Worm (Caenorhabditis elegans) whole organism, L2 larva: ENCODE results near the gene F44A2.7.
A peak's percentile ranks its signal among the peaks of the same experiment; 100 is the strongest.

ENCODE experiments used
- C34F6.9 ChIP-seq: fragments of 150-350 bp; optimal IDR thresholded peaks from 2 replicates; lab custom pipeline; 2014; ENCODE audit warnings: missing biosample characterization, missing genetic modification characterization
- F13H6.1 ChIP-seq: sonication (generic microtip); optimal IDR thresholded peaks from 2 replicates; lab custom pipeline; 2016; ENCODE audit warnings: missing genetic modification characterization, missing compliant biosample characterization
- R02D3.7 ChIP-seq: fragments of 150-350 bp; optimal IDR thresholded peaks from 2 replicates; lab custom pipeline; 2014; ENCODE audit warnings: missing biosample characterization, missing genetic modification characterization
- Y55F3AM.14 ChIP-seq: fragments of 200-800 bp; sonication (Bioruptor generic); optimal IDR thresholded peaks from 2 replicates; lab custom pipeline; 2018; ENCODE audit warnings: mild to moderate bottlenecking, missing genetic modification characterization, missing compliant biosample characterization
- ZK546.5 ChIP-seq: sonication (generic microtip); optimal IDR thresholded peaks from 2 replicates; lab custom pipeline; 2017; ENCODE audit warnings: missing biosample characterization, missing genetic modification characterization
- alr-1 ChIP-seq: fragments of 150-350 bp; optimal IDR thresholded peaks from 2 replicates; lab custom pipeline; 2014; ENCODE audit warnings: missing biosample characterization, missing genetic modification characterization
- aly-2 ChIP-seq: fragments of 150-350 bp; optimal IDR thresholded peaks from 2 replicates; lab custom pipeline; 2014; ENCODE audit warnings: missing biosample characterization, missing genetic modification characterization
- ama-1 ChIP-seq: fragments of 150-350 bp; optimal IDR thresholded peaks from 2 replicates; lab custom pipeline; 2018; ENCODE audit warnings: inconsistent platforms
- ceh-16 ChIP-seq: fragments of 150-350 bp; optimal IDR thresholded peaks from 2 replicates; lab custom pipeline; 2014; ENCODE audit warnings: missing biosample characterization, missing genetic modification characterization
- ceh-82 ChIP-seq: fragments of 150-350 bp; optimal IDR thresholded peaks from 2 replicates; lab custom pipeline; 2014; ENCODE audit warnings: missing biosample characterization, missing genetic modification characterization
- crh-2 ChIP-seq: sonication (generic microtip); optimal IDR thresholded peaks from 2 replicates; lab custom pipeline; 2017; ENCODE audit warnings: missing biosample characterization, missing genetic modification characterization
- dmd-4 ChIP-seq: sonication (generic microtip); optimal IDR thresholded peaks from 2 replicates; lab custom pipeline; 2017; ENCODE audit warnings: missing biosample characterization, missing genetic modification characterization
- egl-27 ChIP-seq: sonication (generic microtip); optimal IDR thresholded peaks from 3 replicates; lab custom pipeline; 2017; ENCODE audit warnings: missing biosample characterization, missing genetic modification reagents, missing genetic modification characterization
- elt-1 ChIP-seq: fragments of 150-350 bp; optimal IDR thresholded peaks from 2 replicates; lab custom pipeline; 2014; ENCODE audit warnings: missing biosample characterization, missing genetic modification characterization
- elt-3 ChIP-seq: sonication (generic microtip); optimal IDR thresholded peaks from 2 replicates; lab custom pipeline; 2017; ENCODE audit warnings: missing biosample characterization, missing genetic modification characterization
- fos-1 ChIP-seq: fragments of 150-350 bp; optimal IDR thresholded peaks from 2 replicates; lab custom pipeline; 2014; ENCODE audit warnings: missing biosample characterization, missing genetic modification characterization
- gmeb-1 ChIP-seq: fragments of 150-350 bp; optimal IDR thresholded peaks from 2 replicates; lab custom pipeline; 2014; ENCODE audit warnings: missing biosample characterization, missing genetic modification characterization
- lin-11 ChIP-seq: fragments of 150-350 bp; sonication (generic microtip); optimal IDR thresholded peaks from 2 replicates; lab custom pipeline; 2014; ENCODE audit warnings: missing biosample characterization, missing genetic modification characterization, inconsistent platforms, mixed read lengths
- lin-13 ChIP-seq: fragments of 150-350 bp; optimal IDR thresholded peaks from 2 replicates; lab custom pipeline; 2014; ENCODE audit warnings: missing biosample characterization, missing genetic modification reagents, missing genetic modification characterization
- lin-39 ChIP-seq: fragments of 150-350 bp; optimal IDR thresholded peaks from 2 replicates; lab custom pipeline; 2014; ENCODE audit warnings: missing biosample characterization, missing genetic modification reagents, missing genetic modification characterization
- lsy-2 ChIP-seq, 2 experiments: fragments of 150-350 bp in 1 of 2; sonication (generic microtip) in 1 of 2; optimal IDR thresholded peaks; 2 replicates each; lab custom pipeline; 2014 to 2017; ENCODE audit warnings: missing biosample characterization in 2 of 2, missing genetic modification characterization in 2 of 2
- mab-5 ChIP-seq: fragments of 150-350 bp; optimal IDR thresholded peaks from 2 replicates; lab custom pipeline; 2014; ENCODE audit warnings: missing biosample characterization, missing genetic modification characterization
- mbf-1 ChIP-seq: sonication (generic microtip); optimal IDR thresholded peaks from 2 replicates; lab custom pipeline; 2017; ENCODE audit warnings: missing biosample characterization, missing genetic modification characterization
- mdl-1 ChIP-seq, 2 experiments: fragments of 150-350 bp in 1 of 2; sonication (generic microtip) in 1 of 2; optimal IDR thresholded peaks; 2 replicates each; lab custom pipeline; 2017; ENCODE audit warnings: missing biosample characterization in 2 of 2, missing genetic modification characterization in 2 of 2
- nhr-10 ChIP-seq: sonication (generic microtip); optimal IDR thresholded peaks from 2 replicates; lab custom pipeline; 2017; ENCODE audit warnings: missing biosample characterization, missing genetic modification characterization
- nhr-12 ChIP-seq: fragments of 150-350 bp; optimal IDR thresholded peaks from 2 replicates; lab custom pipeline; 2014; ENCODE audit warnings: missing biosample characterization, missing genetic modification characterization
- nhr-129 ChIP-seq: fragments of 150-350 bp; optimal IDR thresholded peaks from 2 replicates; lab custom pipeline; 2014; ENCODE audit warnings: missing biosample characterization, missing genetic modification characterization
- nhr-21 ChIP-seq: fragments of 150-350 bp; optimal IDR thresholded peaks from 2 replicates; lab custom pipeline; 2014; ENCODE audit warnings: missing biosample characterization, missing genetic modification characterization
- nhr-23 ChIP-seq: fragments of 150-350 bp; optimal IDR thresholded peaks from 2 replicates; lab custom pipeline; 2014; ENCODE audit warnings: missing biosample characterization, missing genetic modification reagents, missing genetic modification characterization
- nhr-25 ChIP-seq: fragments of 150-350 bp; sonication (generic microtip); optimal IDR thresholded peaks from 3 replicates; lab custom pipeline; 2014; ENCODE audit warnings: missing biosample characterization, missing genetic modification characterization
- nhr-6 ChIP-seq: fragments of 150-350 bp; optimal IDR thresholded peaks from 2 replicates; lab custom pipeline; 2014; ENCODE audit warnings: missing biosample characterization, missing genetic modification characterization
- nhr-77 ChIP-seq: fragments of 150-350 bp; optimal IDR thresholded peaks from 2 replicates; lab custom pipeline; 2014; ENCODE audit warnings: missing biosample characterization, missing genetic modification characterization
- peb-1 ChIP-seq: fragments of 150-350 bp; optimal IDR thresholded peaks from 2 replicates; lab custom pipeline; 2014; ENCODE audit warnings: missing biosample characterization, missing genetic modification characterization
- sem-4 ChIP-seq: fragments of 150-350 bp; optimal IDR thresholded peaks from 2 replicates; lab custom pipeline; 2014; ENCODE audit warnings: missing biosample characterization, missing genetic modification reagents, missing genetic modification characterization
- skn-1 ChIP-seq: sonication (generic microtip); optimal IDR thresholded peaks from 2 replicates; lab custom pipeline; 2017; ENCODE audit warnings: missing biosample characterization, missing genetic modification characterization
- sma-3 ChIP-seq: sonication (generic microtip); optimal IDR thresholded peaks from 2 replicates; lab custom pipeline; 2016; ENCODE audit warnings: missing genetic modification reagents, missing genetic modification characterization, missing compliant biosample characterization
- sma-9 ChIP-seq, 2 experiments: fragments of 150-350 bp in 1 of 2; sonication (generic microtip) in 1 of 2; optimal IDR thresholded peaks; 2 replicates each; lab custom pipeline; 2014 to 2016; ENCODE audit warnings: missing genetic modification characterization in 2 of 2, mild to moderate bottlenecking in 1 of 2, missing biosample characterization in 1 of 2, missing compliant biosample characterization in 1 of 2, missing genetic modification reagents in 1 of 2, moderate library complexity in 1 of 2
- snpc-4 ChIP-seq: fragments of 150-350 bp; optimal IDR thresholded peaks from 2 replicates; lab custom pipeline; 2014; ENCODE audit warnings: missing biosample characterization, missing genetic modification characterization
- unc-39 ChIP-seq: fragments of 150-350 bp; optimal IDR thresholded peaks from 2 replicates; lab custom pipeline; 2014; ENCODE audit warnings: missing biosample characterization, missing genetic modification characterization
- unc-55 ChIP-seq: fragments of 150-350 bp; sonication (generic microtip); optimal IDR thresholded peaks from 3 replicates; lab custom pipeline; 2014; ENCODE audit warnings: missing biosample characterization, missing genetic modification reagents, missing genetic modification characterization
- unc-62 ChIP-seq: fragments of 150-350 bp; optimal IDR thresholded peaks from 2 replicates; lab custom pipeline; 2014; ENCODE audit warnings: missing biosample characterization, missing genetic modification reagents, missing genetic modification characterization
- zag-1 ChIP-seq: fragments of 150-350 bp; optimal IDR thresholded peaks from 2 replicates; lab custom pipeline; 2014; ENCODE audit warnings: missing biosample characterization, missing genetic modification characterization
- ztf-1 ChIP-seq: fragments of 200-800 bp; sonication (Bioruptor generic); conservative IDR thresholded peaks from 2 replicates; pipeline ENCODE4 v1.3.6; 2022; ENCODE audit warnings: missing genetic modification characterization, missing compliant biosample characterization
- ztf-11 ChIP-seq: sonication (generic microtip); optimal IDR thresholded peaks from 2 replicates; lab custom pipeline; 2017; ENCODE audit warnings: missing biosample characterization, missing genetic modification characterization
- ztf-4 ChIP-seq: fragments of 150-350 bp; optimal IDR thresholded peaks from 2 replicates; lab custom pipeline; 2014; ENCODE audit warnings: missing biosample characterization, missing genetic modification characterization

The F44A2.7 gene

DNA sequence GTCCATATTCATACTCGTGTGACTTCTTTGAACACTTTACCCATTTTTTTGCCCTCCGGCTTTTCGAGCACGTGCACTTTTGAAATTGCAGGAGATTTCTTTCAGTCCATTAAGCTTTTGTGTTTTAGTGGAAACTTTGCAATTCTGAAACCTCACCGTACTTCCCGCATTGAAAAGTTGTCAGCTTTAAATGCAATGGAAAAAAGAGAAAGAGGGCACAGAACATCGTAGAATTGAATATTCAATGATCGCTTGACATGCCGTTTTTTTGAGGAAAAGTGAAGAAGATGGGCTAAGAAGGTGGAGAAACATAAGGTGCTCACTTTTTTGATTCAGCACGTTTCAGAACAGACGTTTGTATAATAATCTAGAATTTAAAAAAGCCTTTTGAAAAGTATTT, 6.9 kb upstream of the F44A2.7 start:
- TF ChIP-seq ceh-16 (tag; lab: Kevin White, UChicago): no peak
- no peak for TF ChIP-seq egl-27
- TF ChIP-seq ztf-11 (tag; lab: Kevin White, UChicago): no peak
- no peak for TF ChIP-seq nhr-25 (tag; lab: Kevin White, UChicago)
- no peak for TF ChIP-seq nhr-10 (tag; lab: Kevin White, UChicago)
- no peak for TF ChIP-seq elt-3
- no peak for TF ChIP-seq ztf-4
- TF ChIP-seq C34F6.9 (tag; lab: Kevin White, UChicago): no peak
- TF ChIP-seq mab-5 (tag; lab: Kevin White, UChicago): no peak
- no peak for TF ChIP-seq zag-1 (tag; lab: Kevin White, UChicago)
- no peak for TF ChIP-seq R02D3.7 (tag; lab: Kevin White, UChicago)
- no peak for TF ChIP-seq ztf-1 (GFP tag; lab: Robert Waterston, UW)
- TF ChIP-seq ZK546.5 (tag; lab: Kevin White, UChicago): no peak
- TF ChIP-seq mbf-1 (tag; lab: Kevin White, UChicago): no peak
- TF ChIP-seq ama-1 (lab: Kevin White, UChicago): no peak
- no peak for TF ChIP-seq nhr-12 (tag; lab: Kevin White, UChicago)
- TF ChIP-seq nhr-6: no peak

DNA sequence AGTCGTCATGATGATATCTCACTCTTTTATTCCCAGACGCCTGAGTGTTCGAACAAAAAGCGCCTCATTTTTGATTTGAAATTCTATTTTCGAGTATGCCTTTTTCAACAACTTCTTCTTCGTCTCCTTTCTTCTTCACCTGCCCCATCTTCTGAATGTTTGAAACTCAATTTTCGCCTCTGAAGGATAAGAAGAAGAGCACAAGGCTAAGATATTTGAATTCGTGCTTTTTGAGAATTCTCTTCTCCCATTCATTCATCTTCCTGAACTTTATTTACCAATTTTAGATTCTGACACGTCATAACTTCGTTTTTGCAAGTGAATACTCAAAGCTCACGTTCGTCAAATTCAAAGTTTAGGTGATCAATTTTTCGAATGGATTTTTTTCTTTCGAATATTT, 4.3 kb upstream of the F44A2.7 start:
- TF ChIP-seq skn-1 (tag; lab: Kevin White, UChicago): no peak
- TF ChIP-seq, all 48 proteins: peak for 0

DNA sequence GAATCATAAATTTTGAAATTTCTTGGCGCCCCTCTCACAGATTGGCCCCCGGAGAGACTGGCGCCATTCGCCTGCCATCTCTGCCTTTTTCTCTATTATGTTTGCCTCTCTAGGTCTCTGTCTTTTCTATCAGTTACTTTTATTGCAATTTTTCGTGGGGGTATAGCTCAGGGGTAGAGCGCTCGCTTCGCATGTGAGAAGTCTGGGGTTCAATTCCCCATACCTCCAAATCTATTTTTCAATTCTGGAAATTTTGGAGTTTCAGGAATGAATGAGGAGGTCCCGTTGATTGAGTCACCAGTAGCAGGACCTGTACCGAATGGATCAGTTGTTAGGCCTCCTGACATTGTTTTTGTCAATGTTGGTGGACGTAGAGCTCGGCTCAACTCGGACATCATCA, 3.2 kb upstream of the F44A2.7 start, which contains the start of gene kvs-3:
Gene kvs-3 (plus strand): TSS at position 266 of the 400 bp plus-strand sequence.
- TF ChIP-seq skn-1 (tag; lab: Kevin White, UChicago): no peak
- no peak for TF ChIP-seq ceh-16 (tag; lab: Kevin White, UChicago)
- no peak for TF ChIP-seq ceh-82
- TF ChIP-seq crh-2 (tag; lab: Kevin White, UChicago): peak; percentile 72
- no peak for TF ChIP-seq aly-2 (tag; lab: Kevin White, UChicago)
- no peak for TF ChIP-seq elt-3
- TF ChIP-seq ztf-1 (GFP tag; lab: Robert Waterston, UW): no peak
- TF ChIP-seq peb-1 (tag; lab: Kevin White, UChicago): no peak
- no peak for TF ChIP-seq ZK546.5 (tag; lab: Kevin White, UChicago)
- no peak for TF ChIP-seq zag-1 (tag; lab: Kevin White, UChicago)
- TF ChIP-seq mbf-1 (tag; lab: Kevin White, UChicago): no peak
- TF ChIP-seq nhr-6: no peak
- no peak for TF ChIP-seq ztf-4
- no peak for TF ChIP-seq dmd-4 (tag; lab: Kevin White, UChicago)
- TF ChIP-seq lin-11 (tag; lab: Kevin White, UChicago): no peak
- TF ChIP-seq elt-1 (tag; lab: Kevin White, UChicago): no peak
- peak in 1 of 2 experiments; percentile 36 for TF ChIP-seq lsy-2 (tag; optimal IDR thresholded peaks at IDR 0.05; lab: Kevin White, UChicago)
- TF ChIP-seq ztf-11 (tag; lab: Kevin White, UChicago): no peak
- no peak for TF ChIP-seq nhr-12 (tag; lab: Kevin White, UChicago)
- TF ChIP-seq lin-39 (tag; lab: Kevin White, UChicago): no peak
- TF ChIP-seq ama-1 (lab: Kevin White, UChicago): no peak
- no peak for TF ChIP-seq unc-62 (GFP tag; lab: Kevin White, UChicago)
- TF ChIP-seq mab-5 (tag; lab: Kevin White, UChicago): peak; percentile 36
- TF ChIP-seq sma-9 (GFP tag; optimal IDR thresholded peaks at IDR 0.05; lab: Kevin White, UChicago): peak; percentile 84
- TF ChIP-seq sma-9 (tag; optimal IDR thresholded peaks at IDR 0.05; lab: Kevin White, UChicago): no peak
- TF ChIP-seq nhr-77 (tag; lab: Kevin White, UChicago): no peak
- peak; percentile 46 for TF ChIP-seq fos-1
- no peak for TF ChIP-seq sem-4 (tag; lab: Kevin White, UChicago)
- peak; percentile 55 for TF ChIP-seq nhr-129
- TF ChIP-seq nhr-10 (tag; lab: Kevin White, UChicago): no peak
- no peak for TF ChIP-seq gmeb-1 (tag; lab: Kevin White, UChicago)
- peak; percentile 33 for TF ChIP-seq F13H6.1 (tag; lab: Kevin White, UChicago)
- TF ChIP-seq sma-3: peak; percentile 47
- no peak for TF ChIP-seq unc-39 (tag; lab: Kevin White, UChicago)
- TF ChIP-seq alr-1 (tag; lab: Kevin White, UChicago): no peak
- TF ChIP-seq C34F6.9 (tag; lab: Kevin White, UChicago): peak; percentile 12
- no peak for TF ChIP-seq mdl-1 (tag; optimal IDR thresholded peaks at IDR 0.05; lab: Kevin White, UChicago)
- TF ChIP-seq Y55F3AM.14 (GFP tag; lab: Kevin White, UChicago): peak; percentile 8
- no peak for TF ChIP-seq nhr-23 (tag; lab: Kevin White, UChicago)
- peak; percentile 15 for TF ChIP-seq nhr-21 (tag; lab: Kevin White, UChicago)
- TF ChIP-seq unc-55 (GFP tag; lab: Kevin White, UChicago): peak; percentile 22
- no peak for TF ChIP-seq snpc-4 (tag; lab: Kevin White, UChicago)
- peak; percentile 57 for TF ChIP-seq egl-27
- peak; percentile 45 for TF ChIP-seq lin-13 (GFP tag; lab: Kevin White, UChicago)
- TF ChIP-seq, all 48 proteins: peak for 14
